In genomic region chrX:5045158-5045557, dm6 we compare ENCODE assay signal across 2 fruit fly cellular contexts.
A peak's percentile ranks its signal among the peaks of the same experiment; 100 is the strongest.
TF ChIP-seq lines count a peak whose summit lies in the region.

No protein-coding gene starts in this region.

TF ChIP-seq in whole organism, prepupa, 60 proteins besides CTCF, POLR2A, EP300 and RAD21 (continued from another document):
- TF ChIP-seq lz (GFP tag; optimal IDR thresholded peaks at IDR 0.05; lab: Kevin White, UChicago) = peak; percentile 86
- TF ChIP-seq CG16779 (tag; optimal IDR thresholded peaks at IDR 0.05; lab: Kevin White, UChicago) = no peak
- peak; percentile 84 for TF ChIP-seq achi (GFP tag; optimal IDR thresholded peaks at IDR 0.05; lab: Kevin White, UChicago)
- peak; percentile 34 for TF ChIP-seq CG7368 (GFP tag; optimal IDR thresholded peaks at IDR 0.05; lab: Kevin White, UChicago)
- peak; percentile 86 for TF ChIP-seq Sox14 (GFP tag; optimal IDR thresholded peaks at IDR 0.05; lab: Kevin White, UChicago)
- TF ChIP-seq Eip75B (GFP tag; optimal IDR thresholded peaks at IDR 0.05; lab: Kevin White, UChicago) = peak; percentile 33
- TF ChIP-seq CG8632 (GFP tag; optimal IDR thresholded peaks at IDR 0.05; lab: Kevin White, UChicago) = peak; percentile 61
- TF ChIP-seq fd85E (GFP tag; optimal IDR thresholded peaks at IDR 0.05; lab: Kevin White, UChicago) = no peak
- no peak for TF ChIP-seq ss (GFP tag; optimal IDR thresholded peaks at IDR 0.05; lab: Kevin White, UChicago)
- peak; percentile 27; the same call in 1 of the 2 replicates for TF ChIP-seq Gug (GFP tag; IDR thresholded peaks at IDR 0.05; lab: Robert Waterston, UW)
- peak; percentile 78 for TF ChIP-seq cyc (GFP tag; optimal IDR thresholded peaks at IDR 0.05; lab: Kevin White, UChicago)
- no peak for TF ChIP-seq CG11294 (GFP tag; IDR thresholded peaks at IDR 0.05; lab: Robert Waterston, UW)
- TF ChIP-seq esn (GFP tag; optimal IDR thresholded peaks at IDR 0.05; lab: Kevin White, UChicago) = peak; percentile 90
- TF ChIP-seq CG32006 (GFP tag; optimal IDR thresholded peaks at IDR 0.05; lab: Kevin White, UChicago) = peak; percentile 69
- TF ChIP-seq spab (GFP tag; optimal IDR thresholded peaks at IDR 0.05; lab: Kevin White, UChicago) = peak; percentile 69
- peak; percentile 29 for TF ChIP-seq CG11902 (GFP tag; optimal IDR thresholded peaks at IDR 0.05; lab: Kevin White, UChicago)
- TF ChIP-seq OdsH (GFP tag; optimal IDR thresholded peaks at IDR 0.05; lab: Kevin White, UChicago) = peak; percentile 75
- TF ChIP-seq Sox15 (GFP tag; optimal IDR thresholded peaks at IDR 0.05; lab: Kevin White, UChicago) = peak; percentile 26
- peak; percentile 86 for TF ChIP-seq CG10631 (GFP tag; optimal IDR thresholded peaks at IDR 0.05; lab: Kevin White, UChicago)
- TF ChIP-seq CG31627 (GFP tag; optimal IDR thresholded peaks at IDR 0.05; lab: Kevin White, UChicago) = peak; percentile 83
- TF ChIP-seq salr (GFP tag; optimal IDR thresholded peaks at IDR 0.05; lab: Kevin White, UChicago) = peak; percentile 63 to 88
- TF ChIP-seq CG15336 (GFP tag; IDR thresholded peaks at IDR 0.05; lab: Robert Waterston, UW) = peak; percentile 59
- TF ChIP-seq pdm3 (GFP tag; optimal IDR thresholded peaks at IDR 0.05; lab: Kevin White, UChicago) = peak; percentile 79
- TF ChIP-seq eg (GFP tag; IDR thresholded peaks at IDR 0.05; lab: Robert Waterston, UW) = no peak
- TF ChIP-seq dsx (GFP tag; optimal IDR thresholded peaks at IDR 0.05; lab: Kevin White, UChicago; ENCODE audit: poor library complexity, severe bottlenecking) = peak; percentile 1
- TF ChIP-seq Hr39 (GFP tag; optimal IDR thresholded peaks at IDR 0.05; lab: Kevin White, UChicago) = peak; percentile 80
- TF ChIP-seq Ets21C (GFP tag; optimal IDR thresholded peaks at IDR 0.05; lab: Kevin White, UChicago) = peak; percentile 72
- TF ChIP-seq CG6854 (GFP tag; optimal IDR thresholded peaks at IDR 0.05; lab: Kevin White, UChicago) = peak; percentile 67
- TF ChIP-seq svp (GFP tag; lab: Kevin White, UChicago) = peak; percentile 89
- TF ChIP-seq CG1621 (tag; optimal IDR thresholded peaks at IDR 0.05; lab: Kevin White, UChicago) = peak; percentile 57
- peak; percentile 89 for TF ChIP-seq Sox102F (GFP tag; optimal IDR thresholded peaks at IDR 0.05; lab: Kevin White, UChicago)
- TF ChIP-seq CG6276 (GFP tag; optimal IDR thresholded peaks at IDR 0.05; lab: Kevin White, UChicago) = peak; percentile 40
- TF ChIP-seq fd59A (GFP tag; optimal IDR thresholded peaks at IDR 0.05; lab: Kevin White, UChicago) = peak; percentile 66
- no peak for TF ChIP-seq fkh (GFP tag; optimal IDR thresholded peaks at IDR 0.05; lab: Kevin White, UChicago)
- TF ChIP-seq CG6792 (GFP tag; optimal IDR thresholded peaks at IDR 0.05; lab: Kevin White, UChicago) = peak; percentile 72

TF ChIP-seq in whole organism, wandering third instar larva, 38 proteins besides CTCF, POLR2A, EP300 and RAD21 (continued from another document):
- TF ChIP-seq GATAd (GFP tag; optimal IDR thresholded peaks at IDR 0.05; lab: Kevin White, UChicago) = no peak
- peak; percentile 63 for TF ChIP-seq fru (GFP tag; optimal IDR thresholded peaks at IDR 0.05; lab: Kevin White, UChicago)
TF ChIP-seq in whole organism, wandering third instar larva: peak in this region for 14.
